Worm (Caenorhabditis elegans): ENCODE measurements around the gene F39G3.5.

F39G3.5 gene

ce11 chrV:4731154-4731961 lies 8.9 kb downstream of the F39G3.5 start, which contains the start of gene F39G3.3 (continued):
- TF ChIP-seq madf-6 (GFP tag; IDR thresholded peaks at IDR 0.05) (peak; percentile 97), efl-1 (GFP tag; optimal IDR thresholded peaks at IDR 0.05) (peak; percentile 77), F33H1.4 (GFP tag; IDR thresholded peaks at IDR 0.05) (peak; percentile 88), hmg-1.2 (GFP tag; IDR thresholded peaks at IDR 0.05) (peak; percentile 53), tlf-1 (GFP tag; optimal IDR thresholded peaks at IDR 0.05) (peak; percentile 65), rcor-1 (GFP tag; IDR thresholded peaks at IDR 0.05) (no peak), unc-130 (GFP tag; optimal IDR thresholded peaks at IDR 0.05) (peak; percentile 76), attf-5 (GFP tag; optimal IDR thresholded peaks at IDR 0.05) (peak; percentile 38), ets-4 (GFP tag; optimal IDR thresholded peaks at IDR 0.05) (no peak), F49E8.2 (tag; optimal IDR thresholded peaks at IDR 0.05; ENCODE audit: insufficient read depth) (peak; percentile 25), B0336.3 (GFP tag; IDR thresholded peaks at IDR 0.05) (peak; percentile 77), let-526 (GFP tag; IDR thresholded peaks at IDR 0.05) (no peak), ztf-18 (tag; optimal IDR thresholded peaks at IDR 0.05) (peak; percentile 72), lin-54 (GFP tag; optimal IDR thresholded peaks at IDR 0.05) (peak; percentile 83), let-607 (tag; optimal IDR thresholded peaks at IDR 0.05) (peak in 1 of 2 experiments; percentile 30), sdz-38 (tag; optimal IDR thresholded peaks at IDR 0.05) (no peak), ceh-40 (GFP tag; IDR thresholded peaks at IDR 0.05) (no peak), die-1 (tag; optimal IDR thresholded peaks at IDR 0.05) (peak; percentile 30), ceh-79 (tag; optimal IDR thresholded peaks at IDR 0.05) (no peak), tbp1 (GFP tag; optimal IDR thresholded peaks at IDR 0.05) (peak; percentile 48)

- TF ChIP-seq nfyb-1 (GFP tag; IDR thresholded peaks at IDR 0.05) (0 out of 2 replicates have a peak, but pooled peaks have one; percentile 58), mxl-1 (tag; optimal IDR thresholded peaks at IDR 0.05) (no peak), zfh-2 (GFP tag; conservative IDR thresholded peaks at IDR 0.05) (peak; percentile 58; the same call in 1 of the 2 replicates)
Measured at ce11 chrV:4733952-4734351, 11.5 kb downstream of the F39G3.5 start.

- TF ChIP-seq ZK185.1 (tag; optimal IDR thresholded peaks at IDR 0.05; ENCODE audit: poor library complexity, severe bottlenecking) (no peak), ztf-25 (GFP tag; IDR thresholded peaks at IDR 0.05) (0 out of 2 replicates have a peak, but pooled peaks have one; percentile 50), B0336.3 (GFP tag; IDR thresholded peaks at IDR 0.05) (0 out of 2 replicates have a peak, but pooled peaks have one; percentile 19), lin-40 (tag; optimal IDR thresholded peaks at IDR 0.05) (no peak), lin-54 (GFP tag; optimal IDR thresholded peaks at IDR 0.05) (peak; percentile 17), nhr-90 (tag; optimal IDR thresholded peaks at IDR 0.05) (no peak), hlh-12 (tag; optimal IDR thresholded peaks at IDR 0.05) (no peak), lir-1 (GFP tag; conservative IDR thresholded peaks at IDR 0.05) (no peak), efl-1 (GFP tag; optimal IDR thresholded peaks at IDR 0.05) (no peak), unc-62 (GFP tag; optimal IDR thresholded peaks at IDR 0.05) (no peak), unc-130 (GFP tag; optimal IDR thresholded peaks at IDR 0.05) (no peak), zim-3 (tag; optimal IDR thresholded peaks at IDR 0.05) (no peak), dpl-1 (GFP tag; optimal IDR thresholded peaks at IDR 0.05) (no peak), madf-6 (GFP tag; IDR thresholded peaks at IDR 0.05) (peak; percentile 52), chd-7 (tag; optimal IDR thresholded peaks at IDR 0.05) (peak; percentile 0), atf-7 (tag; optimal IDR thresholded peaks at IDR 0.05) (no peak), Y79H2A.3 (GFP tag; conservative IDR thresholded peaks at IDR 0.05) (peak; percentile 85), tbx-9 (tag; optimal IDR thresholded peaks at IDR 0.05; ENCODE audit: borderline replicate concordance) (no peak), sea-2 (GFP tag; IDR thresholded peaks at IDR 0.05) (no peak), snpc-4 (GFP tag; optimal IDR thresholded peaks at IDR 0.05) (no peak), snpc-4 (tag; optimal IDR thresholded peaks at IDR 0.05) (no peak), madf-3 (GFP tag; IDR thresholded peaks at IDR 0.05) (no peak)
Measured at ce11 chrV:4734608-4735007, 12.2 kb downstream of the F39G3.5 start.
